Worm (Caenorhabditis elegans): ENCODE data around the gene col-115.

- TF ChIP-seq mbf-1 (tag; optimal IDR thresholded peaks at IDR 0.05) (no peak), unc-62 (GFP tag; optimal IDR thresholded peaks at IDR 0.05) (no peak), fos-1 (tag; optimal IDR thresholded peaks at IDR 0.05) (no peak), lin-13 (GFP tag; optimal IDR thresholded peaks at IDR 0.05) (no peak), nhr-10 (tag; optimal IDR thresholded peaks at IDR 0.05) (no peak)
These were observed 31.0 kb upstream of the col-115 start, which contains the start of gene frpr-10 for ce11 chrIV:7957504-7957903.

Measured in whole organism, L2 larva.